Worm (Caenorhabditis elegans): ENCODE data around the gene ser-7.

DNA sequence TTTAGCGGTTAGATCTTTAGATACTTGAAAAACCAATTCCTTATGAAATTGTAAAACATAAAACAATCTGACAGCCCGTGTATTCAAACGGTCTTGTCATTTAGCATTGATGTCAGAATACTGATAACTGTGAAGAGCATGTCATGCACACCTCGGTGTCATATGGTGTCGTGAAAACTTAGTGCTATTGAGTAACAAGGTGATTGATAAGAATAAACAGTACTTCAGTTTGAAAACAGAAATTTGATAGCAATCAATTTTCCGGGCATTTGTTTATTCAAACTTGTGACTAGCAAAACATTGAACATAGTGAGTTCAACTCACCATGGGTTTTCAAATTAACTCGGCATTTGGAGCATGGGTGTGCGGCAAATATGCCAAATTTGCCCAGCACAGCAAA is 21.9 kb downstream of the ser-7 start:
- TF ChIP-seq nfyb-1 (GFP tag; IDR thresholded peaks at IDR 0.05), result no peak
- no peak for TF ChIP-seq unc-62 (GFP tag; optimal IDR thresholded peaks at IDR 0.05)
- no peak for TF ChIP-seq lsy-27 (tag; optimal IDR thresholded peaks at IDR 0.05; ENCODE audit: borderline replicate concordance, insufficient read depth)
- TF ChIP-seq ama-1 (optimal IDR thresholded peaks at IDR 0.05), result no peak
- no peak for TF ChIP-seq ama-1 (GFP tag; optimal IDR thresholded peaks at IDR 0.05)
- no peak for TF ChIP-seq pha-4 (tag; optimal IDR thresholded peaks at IDR 0.05)
- no peak for TF ChIP-seq dpl-1 (GFP tag; optimal IDR thresholded peaks at IDR 0.05)
- TF ChIP-seq Y53G8AR.9 (GFP tag; conservative IDR thresholded peaks at IDR 0.05), result no peak
- peak; percentile 79 for TF ChIP-seq ets-4 (GFP tag; optimal IDR thresholded peaks at IDR 0.05)
